Fruit fly (Drosophila melanogaster) whole organism, embryonic: Measurements from ENCODE around the gene betaGlu.

Source experiments
- BtbVII ChIP-seq: fragments of 200-800 bp; sonication (Bioruptor generic); optimal IDR thresholded peaks from 3 replicates; lab custom pipeline; 2017; ENCODE audit warnings: missing biosample characterization, mild to moderate bottlenecking, missing genetic modification characterization
- CG10431 ChIP-seq: fragments of 200-800 bp; sonication (Bioruptor generic); optimal IDR thresholded peaks from 3 replicates; lab custom pipeline; 2018; ENCODE audit warnings: missing biosample characterization, mild to moderate bottlenecking, missing genetic modification characterization
- CG11560 ChIP-seq: fragments of 200-800 bp; sonication (Bioruptor generic); IDR thresholded peaks from 3 replicates; pipeline ENCODE4 v1.3.6; 2022; ENCODE audit warnings: missing biosample characterization, missing genetic modification characterization
- CG12769 ChIP-seq: fragments of 200-800 bp; sonication (Bioruptor generic); optimal IDR thresholded peaks from 2 replicates; lab custom pipeline; 2019; ENCODE audit warnings: missing biosample characterization, mild to moderate bottlenecking, missing genetic modification characterization, moderate library complexity
- CG13287 ChIP-seq: fragments of 200-800 bp; sonication (Bioruptor generic); IDR thresholded peaks from 2 replicates; pipeline ENCODE4 v1.3.6; 2022; ENCODE audit warnings: missing biosample characterization, missing genetic modification characterization; ENCODE audit not compliant: partially characterized antibody
- CG13624 ChIP-seq: fragments of 200-800 bp; sonication (Bioruptor generic); optimal IDR thresholded peaks from 2 replicates; lab custom pipeline; 2016; ENCODE audit warnings: missing biosample characterization, missing genetic modification characterization
- CG13894 ChIP-seq: fragments of 200-800 bp; sonication (Bioruptor generic); optimal IDR thresholded peaks from 3 replicates; lab custom pipeline; 2018; ENCODE audit warnings: missing biosample characterization, mild to moderate bottlenecking, missing genetic modification characterization, moderate library complexity
- CG1529 ChIP-seq: fragments of 200-800 bp; sonication (Bioruptor generic); optimal IDR thresholded peaks from 3 replicates; lab custom pipeline; 2018; ENCODE audit warnings: missing biosample characterization, missing genetic modification characterization
- CG15696 ChIP-seq: fragments of 200-800 bp; sonication (Bioruptor generic); optimal IDR thresholded peaks from 2 replicates; lab custom pipeline; 2019; ENCODE audit warnings: missing biosample characterization, mild to moderate bottlenecking, missing genetic modification characterization, moderate library complexity
- CG16863 ChIP-seq: fragments of 200-800 bp; sonication (Bioruptor generic); optimal IDR thresholded peaks from 3 replicates; lab custom pipeline; 2016; ENCODE audit warnings: missing biosample characterization, missing genetic modification characterization
- CG17802 ChIP-seq: fragments of 200-800 bp; sonication (Bioruptor generic); optimal IDR thresholded peaks from 2 replicates; lab custom pipeline; 2018; ENCODE audit warnings: missing biosample characterization, mild to moderate bottlenecking, missing genetic modification characterization, moderate library complexity
- CG18011 ChIP-seq: fragments of 200-800 bp; sonication (Bioruptor generic); optimal IDR thresholded peaks from 2 replicates; lab custom pipeline; 2017; ENCODE audit warnings: missing biosample characterization, missing genetic modification characterization, mild to moderate bottlenecking, moderate library complexity, missing genotype
- CG2116 ChIP-seq: fragments of 200-800 bp; sonication (Bioruptor generic); optimal IDR thresholded peaks from 3 replicates; lab custom pipeline; 2018; ENCODE audit warnings: missing biosample characterization, mild to moderate bottlenecking, missing genetic modification characterization
- CG32772 ChIP-seq: fragments of 200-800 bp; sonication (Bioruptor generic); IDR thresholded peaks from 2 replicates; pipeline ENCODE4 v1.3.6; 2022; ENCODE audit warnings: missing biosample characterization, missing genetic modification characterization
- CG33213 ChIP-seq: fragments of 200-800 bp; sonication (Bioruptor generic); optimal IDR thresholded peaks from 3 replicates; lab custom pipeline; 2016; ENCODE audit warnings: missing biosample characterization, missing genetic modification characterization
- CG34376 ChIP-seq: fragments of 200-800 bp; sonication (Bioruptor generic); optimal IDR thresholded peaks from 2 replicates; lab custom pipeline; 2018; ENCODE audit warnings: missing biosample characterization, mild to moderate bottlenecking, missing genetic modification characterization
- CG6175 ChIP-seq: fragments of 200-800 bp; sonication (Bioruptor generic); IDR thresholded peaks from 3 replicates; pipeline ENCODE4 v1.3.6; 2022; ENCODE audit warnings: missing biosample characterization, missing genetic modification characterization
- CG7372 ChIP-seq: fragments of 200-800 bp; sonication (Bioruptor generic); IDR thresholded peaks from 2 replicates; pipeline ENCODE4 v1.3.6; 2022; ENCODE audit warnings: missing biosample characterization, missing genetic modification characterization
- CG8281 ChIP-seq: fragments of 200-800 bp; sonication (Bioruptor generic); optimal IDR thresholded peaks from 2 replicates; lab custom pipeline; 2018; ENCODE audit warnings: missing biosample characterization, mild to moderate bottlenecking, missing genetic modification characterization, moderate library complexity
- CG8290 ChIP-seq, 3 experiments: fragments of 200-800 bp; sonication (Bioruptor generic); optimal IDR thresholded peaks; 2 replicates each; lab custom pipeline; 2016 to 2019; ENCODE audit warnings: missing biosample characterization in 3 of 3, missing genetic modification characterization in 3 of 3, mild to moderate bottlenecking in 2 of 3, moderate library complexity in 1 of 3
- Chrac-16 ChIP-seq: fragments of 200-800 bp; sonication (Bioruptor generic); optimal IDR thresholded peaks from 3 replicates; lab custom pipeline; 2016; ENCODE audit warnings: missing biosample characterization, missing genetic modification characterization
- CrebB ChIP-seq: fragments of 200-800 bp; sonication (Bioruptor generic); optimal IDR thresholded peaks from 3 replicates; lab custom pipeline; 2018; ENCODE audit warnings: missing biosample characterization, mild to moderate bottlenecking, missing genetic modification characterization
- Dfd ChIP-seq, 2 experiments: fragments of >200 bp; optimal IDR thresholded peaks; 2 replicates each; lab custom pipeline; 2017; ENCODE audit warnings: missing biosample characterization in 2 of 2, missing genetic modification characterization in 2 of 2
- Drgx ChIP-seq: fragments of 200-800 bp; sonication (Bioruptor generic); IDR thresholded peaks from 2 replicates; pipeline ENCODE4 v1.3.6; 2022; ENCODE audit warnings: missing biosample characterization, missing genetic modification characterization
- Hey ChIP-seq: fragments of 200-800 bp; sonication (Bioruptor generic); optimal IDR thresholded peaks from 3 replicates; lab custom pipeline; 2018; ENCODE audit warnings: missing biosample characterization, mild to moderate bottlenecking, missing genetic modification characterization
- Lhr ChIP-seq: fragments of 200-800 bp; sonication (Bioruptor generic); optimal IDR thresholded peaks from 3 replicates; lab custom pipeline; 2017; ENCODE audit warnings: mild to moderate bottlenecking, missing biosample characterization, missing genetic modification reagents, missing genetic modification characterization
- Opbp ChIP-seq: fragments of 200-800 bp; sonication (Bioruptor generic); IDR thresholded peaks from 3 replicates; pipeline ENCODE4 v1.3.6; 2022; ENCODE audit warnings: missing biosample characterization, missing genetic modification characterization; ENCODE audit not compliant: partially characterized antibody
- Rfx ChIP-seq: fragments of 200-800 bp; sonication (Bioruptor generic); IDR thresholded peaks from 2 replicates; pipeline ENCODE4 v1.3.6; 2022; ENCODE audit warnings: missing biosample characterization, missing genetic modification characterization
- Sox100B ChIP-seq: fragments of 200-800 bp; sonication (Bioruptor generic); optimal IDR thresholded peaks from 3 replicates; lab custom pipeline; 2018; ENCODE audit warnings: missing biosample characterization, mild to moderate bottlenecking, missing genetic modification characterization
- Stat92E ChIP-seq, 3 experiments: fragments of >200 bp in 2 of 3; fragments of 200-800 bp in 1 of 3; sonication (Bioruptor generic) in 1 of 3; optimal IDR thresholded peaks; 2 replicates each; lab custom pipeline; 2017 to 2019; ENCODE audit warnings: missing biosample characterization in 3 of 3, missing genetic modification characterization in 3 of 3, mild to moderate bottlenecking in 1 of 3, moderate library complexity in 1 of 3
- Usf ChIP-seq: fragments of 200-800 bp; sonication (Bioruptor generic); optimal IDR thresholded peaks from 2 replicates; lab custom pipeline; 2017; ENCODE audit warnings: missing genotype, missing biosample characterization, missing genetic modification characterization
- ab ChIP-seq: fragments of 200-800 bp; sonication (Bioruptor generic); optimal IDR thresholded peaks from 2 replicates; lab custom pipeline; 2016; ENCODE audit warnings: missing biosample characterization, missing genetic modification characterization
- cg ChIP-seq: fragments of 200-800 bp; sonication (Bioruptor generic); optimal IDR thresholded peaks from 3 replicates; lab custom pipeline; 2019; ENCODE audit warnings: missing biosample characterization, mild to moderate bottlenecking, missing genetic modification characterization, moderate library complexity
- crp ChIP-seq, 2 experiments: fragments of 200-800 bp; sonication (Bioruptor generic); optimal IDR thresholded peaks; 2 replicates in 1 of 2; 3 replicates in 1 of 2; lab custom pipeline; 2017; ENCODE audit warnings: missing biosample characterization in 2 of 2, missing genetic modification characterization in 2 of 2, mild to moderate bottlenecking in 1 of 2, moderate library complexity in 1 of 2
- cwo ChIP-seq: fragments of 200-800 bp; sonication (Bioruptor generic); optimal IDR thresholded peaks from 3 replicates; lab custom pipeline; 2017; ENCODE audit warnings: missing biosample characterization, missing genetic modification characterization, mild to moderate bottlenecking, moderate library complexity, missing genetic modification reagents
- danr ChIP-seq: fragments of 200-800 bp; sonication (Bioruptor generic); IDR thresholded peaks from 2 replicates; pipeline ENCODE4 v1.3.6; 2022; ENCODE audit warnings: missing biosample characterization, missing genetic modification characterization
- eve ChIP-seq, 2 experiments: fragments of >200 bp; optimal IDR thresholded peaks; 2 replicates each; lab custom pipeline; 2017; ENCODE audit warnings: missing biosample characterization in 2 of 2, missing genetic modification characterization in 2 of 2
- ind ChIP-seq: fragments of 200-800 bp; sonication (Bioruptor generic); optimal IDR thresholded peaks from 3 replicates; lab custom pipeline; 2016; ENCODE audit warnings: missing biosample characterization, missing genetic modification characterization
- kay ChIP-seq: fragments of 200-800 bp; sonication (Bioruptor generic); optimal IDR thresholded peaks from 2 replicates; lab custom pipeline; 2016; ENCODE audit warnings: missing biosample characterization, missing genetic modification characterization
- lov ChIP-seq, 2 experiments: fragments of 200-800 bp in 1 of 2; fragments of >200 bp in 1 of 2; sonication (Bioruptor generic) in 1 of 2; IDR thresholded peaks in 1 of 2; optimal IDR thresholded peaks in 1 of 2; 2 replicates in 1 of 2; 3 replicates in 1 of 2; pipeline versions ENCODE4 v1.3.6 to Lab custom; 2017 to 2022; ENCODE audit warnings: missing biosample characterization in 1 of 2, missing genetic modification characterization in 1 of 2
- oc ChIP-seq: fragments of 200-800 bp; sonication (Bioruptor generic); optimal IDR thresholded peaks from 2 replicates; lab custom pipeline; 2018; ENCODE audit warnings: missing biosample characterization, mild to moderate bottlenecking, missing genetic modification characterization, moderate library complexity
- pho ChIP-seq: fragments of 200-800 bp; sonication (Bioruptor generic); optimal IDR thresholded peaks from 2 replicates; lab custom pipeline; 2016; ENCODE audit warnings: missing biosample characterization, missing genetic modification characterization
- pum ChIP-seq: fragments of 200-800 bp; sonication (Bioruptor generic); optimal IDR thresholded peaks from 2 replicates; lab custom pipeline; 2016; ENCODE audit warnings: missing biosample characterization, missing genetic modification characterization
- pzg ChIP-seq: fragments of 200-800 bp; sonication (Bioruptor generic); optimal IDR thresholded peaks from 3 replicates; lab custom pipeline; 2018; ENCODE audit warnings: missing biosample characterization, mild to moderate bottlenecking, missing genetic modification characterization, moderate library complexity
- salm ChIP-seq: fragments of 200-800 bp; sonication (Bioruptor generic); optimal IDR thresholded peaks from 2 replicates; lab custom pipeline; 2018; ENCODE audit warnings: missing biosample characterization, mild to moderate bottlenecking, missing genetic modification characterization
- sug ChIP-seq: fragments of 200-800 bp; optimal IDR thresholded peaks from 2 replicates; lab custom pipeline; 2019; ENCODE audit warnings: missing biosample characterization, mild to moderate bottlenecking, missing genetic modification characterization, moderate library complexity
- trem ChIP-seq: fragments of 200-800 bp; optimal IDR thresholded peaks from 3 replicates; lab custom pipeline; 2019; ENCODE audit warnings: missing biosample characterization, mild to moderate bottlenecking, missing genetic modification characterization, moderate library complexity
- tup ChIP-seq: fragments of 200-800 bp; sonication (Bioruptor generic); optimal IDR thresholded peaks from 2 replicates; lab custom pipeline; 2016; ENCODE audit warnings: missing biosample characterization, mild to moderate bottlenecking, missing genetic modification characterization, moderate library complexity
- unc-4 ChIP-seq: fragments of 200-800 bp; sonication (Bioruptor generic); IDR thresholded peaks from 2 replicates; pipeline ENCODE4 v1.3.6; 2022; ENCODE audit warnings: missing biosample characterization, missing genetic modification characterization; ENCODE audit not compliant: partially characterized antibody
- wek ChIP-seq: fragments of 200-800 bp; sonication (Bioruptor generic); optimal IDR thresholded peaks from 3 replicates; lab custom pipeline; 2018; ENCODE audit warnings: missing biosample characterization, mild to moderate bottlenecking, missing genetic modification characterization, moderate library complexity

The betaGlu gene

dm6 chr3R:31721958-31722357 lies 49.7 kb downstream of the betaGlu start (continued):
- TF ChIP-seq CG8290 (GFP tag; optimal IDR thresholded peaks at IDR 0.05; lab: Kevin White, UChicago), result no peak
- TF ChIP-seq CG8290 (tag; optimal IDR thresholded peaks at IDR 0.05; lab: Kevin White, UChicago), result peak in 1 of 2 experiments; percentile 43
- TF ChIP-seq CrebB (tag; lab: Kevin White, UChicago), result peak; percentile 32
- no peak for TF ChIP-seq Drgx (GFP tag; lab: Robert Waterston, UW)
- TF ChIP-seq Lhr (GFP tag; lab: Kevin White, UChicago), result no peak
- TF ChIP-seq CG2116 (GFP tag; lab: Kevin White, UChicago), result no peak
- TF ChIP-seq Chrac-16 (GFP tag; lab: Kevin White, UChicago), result no peak
- TF ChIP-seq CG6175 (GFP tag; lab: Robert Waterston, UW), result no peak
- peak; percentile 13 for TF ChIP-seq wek (GFP tag; lab: Kevin White, UChicago)
- no peak for TF ChIP-seq lov (optimal IDR thresholded peaks at IDR 0.05; lab: Kevin White, UChicago)
- TF ChIP-seq lov (GFP tag; IDR thresholded peaks at IDR 0.05; lab: Robert Waterston, UW), result no peak
- no peak for TF ChIP-seq CG33213
- no peak for TF ChIP-seq salm (tag; lab: Kevin White, UChicago)
- TF ChIP-seq ab, result no peak
- TF ChIP-seq Sox100B, result no peak
- TF ChIP-seq pho (GFP tag; lab: Kevin White, UChicago), result no peak
- no peak for TF ChIP-seq Hey (tag; lab: Kevin White, UChicago)
- TF ChIP-seq Rfx, result peak; percentile 40
- no peak for TF ChIP-seq CG7372 (GFP tag; lab: Robert Waterston, UW)
- no peak for TF ChIP-seq CG15696 (tag; lab: Kevin White, UChicago)
- no peak for TF ChIP-seq CG16863 (GFP tag; lab: Kevin White, UChicago)
- TF ChIP-seq eve (GFP tag; optimal IDR thresholded peaks at IDR 0.05; lab: Kevin White, UChicago), result no peak
- no peak for TF ChIP-seq pzg (GFP tag; lab: Kevin White, UChicago)
- TF ChIP-seq danr (GFP tag; lab: Robert Waterston, UW), result no peak
- no peak for TF ChIP-seq CG32772 (GFP tag; lab: Robert Waterston, UW)
- TF ChIP-seq ind, result no peak
- TF ChIP-seq CG34376, result no peak
- TF ChIP-seq sug (tag; lab: Kevin White, UChicago), result no peak
- no peak for TF ChIP-seq tup (GFP tag; lab: Kevin White, UChicago)
- no peak for TF ChIP-seq CG18011 (GFP tag; lab: Kevin White, UChicago)
- no peak for TF ChIP-seq Usf
- TF ChIP-seq CG13287 (GFP tag; lab: Robert Waterston, UW), result no peak
- TF ChIP-seq oc (tag; lab: Kevin White, UChicago), result peak; percentile 23
- TF ChIP-seq BtbVII (GFP tag; lab: Kevin White, UChicago), result no peak
- peak; percentile 72 for TF ChIP-seq CG13894
- peak; percentile 82 for TF ChIP-seq CG12769 (tag; lab: Kevin White, UChicago)
- TF ChIP-seq CG8281, result no peak
- no peak for TF ChIP-seq unc-4 (GFP tag; lab: Robert Waterston, UW)
- TF ChIP-seq cg (GFP tag; lab: Kevin White, UChicago), result peak; percentile 67
- peak; percentile 28 for TF ChIP-seq CG10431
- no peak for TF ChIP-seq trem
- no peak for TF ChIP-seq Opbp
- peak; percentile 12 for TF ChIP-seq kay (GFP tag; lab: Kevin White, UChicago)
- TF ChIP-seq crp (GFP tag; optimal IDR thresholded peaks at IDR 0.05; lab: Kevin White, UChicago), result no peak
- TF ChIP-seq Dfd (GFP tag; optimal IDR thresholded peaks at IDR 0.05; lab: Kevin White, UChicago), result no peak
- no peak for TF ChIP-seq CG11560 (tag; lab: Robert Waterston, UW)
- no peak for TF ChIP-seq pum
- no peak for TF ChIP-seq CG17802 (tag; lab: Kevin White, UChicago)
- no peak for TF ChIP-seq CG13624 (GFP tag; lab: Kevin White, UChicago)
- TF ChIP-seq cwo (GFP tag; lab: Kevin White, UChicago), result peak; percentile 31
- no peak for TF ChIP-seq CG1529
- TF ChIP-seq Stat92E (GFP tag; optimal IDR thresholded peaks at IDR 0.05; lab: Kevin White, UChicago), result no peak
